ENCODE assay signal across 1 fruit fly cellular context in the genomic region with DNA sequence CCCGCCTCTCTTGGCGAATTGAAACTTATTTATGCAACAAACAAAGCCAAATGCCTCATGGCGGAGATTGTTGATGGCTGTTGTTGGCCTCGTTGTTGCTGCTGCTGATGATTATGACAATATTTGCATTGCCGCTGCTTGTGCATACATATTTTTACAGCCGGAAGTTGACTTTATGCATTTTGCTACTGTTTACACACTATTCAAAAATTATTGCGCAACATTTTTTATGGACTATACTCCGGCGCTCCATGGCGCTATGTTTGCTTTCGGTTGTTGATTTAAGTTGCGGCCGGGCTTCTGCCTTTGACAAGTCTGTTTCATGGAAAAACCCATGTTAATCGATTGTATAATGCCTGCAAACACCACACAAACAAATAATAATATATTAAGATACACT.
TF ChIP-seq lines count a peak whose summit lies in the region.

No protein-coding gene starts in this region.

TF ChIP-seq in whole organism, embryonic, 481 proteins besides CTCF, POLR2A, EP300 and RAD21 (continued from another document and continues in another):
- no peak for TF ChIP-seq CG6175 (GFP tag; IDR thresholded peaks at IDR 0.05; lab: Robert Waterston, UW)
- TF ChIP-seq Hmr (GFP tag; optimal IDR thresholded peaks at IDR 0.05; lab: Kevin White, UChicago), result no peak
- TF ChIP-seq gcm (GFP tag; optimal IDR thresholded peaks at IDR 0.05; lab: Kevin White, UChicago), result peak; percentile 18
- peak; percentile 16 for TF ChIP-seq Meics (GFP tag; optimal IDR thresholded peaks at IDR 0.05; lab: Kevin White, UChicago)
- no peak for TF ChIP-seq CG14965 (GFP tag; optimal IDR thresholded peaks at IDR 0.05; lab: Kevin White, UChicago; ENCODE audit: borderline replicate concordance)
- no peak for TF ChIP-seq CG33557 (GFP tag; optimal IDR thresholded peaks at IDR 0.05; lab: Kevin White, UChicago)
- peak; percentile 14 for TF ChIP-seq CG1602 (GFP tag; optimal IDR thresholded peaks at IDR 0.05; lab: Kevin White, UChicago)
- no peak for TF ChIP-seq Chrac-16 (GFP tag; optimal IDR thresholded peaks at IDR 0.05; lab: Kevin White, UChicago)
- 0 out of 2 replicates have a peak, but pooled peaks have one; percentile 33 for TF ChIP-seq CG11696 (GFP tag; IDR thresholded peaks at IDR 0.05; lab: Robert Waterston, UW)
- peak; percentile 17 for TF ChIP-seq CG12219 (GFP tag; optimal IDR thresholded peaks at IDR 0.05; lab: Kevin White, UChicago)
- no peak for TF ChIP-seq Dbx (GFP tag; IDR thresholded peaks at IDR 0.05; lab: Robert Waterston, UW)
- no peak for TF ChIP-seq CG10267 (tag; optimal IDR thresholded peaks at IDR 0.05; lab: Kevin White, UChicago)
- no peak for TF ChIP-seq CG4820 (GFP tag; optimal IDR thresholded peaks at IDR 0.05; lab: Kevin White, UChicago)
- no peak for TF ChIP-seq hb (GFP tag; IDR thresholded peaks at IDR 0.05; lab: Robert Waterston, UW; ENCODE audit: partially characterized antibody)
- peak; percentile 34 for TF ChIP-seq CrebB (tag; optimal IDR thresholded peaks at IDR 0.05; lab: Kevin White, UChicago)
- no peak for TF ChIP-seq HLH4C (GFP tag; IDR thresholded peaks at IDR 0.05; lab: Robert Waterston, UW; ENCODE audit: partially characterized antibody)
- TF ChIP-seq CG17328 (GFP tag; IDR thresholded peaks at IDR 0.05; lab: Robert Waterston, UW), result peak; percentile 53
- no peak for TF ChIP-seq kni (GFP tag; optimal IDR thresholded peaks at IDR 0.05; lab: Kevin White, UChicago)
- TF ChIP-seq CG3163 (GFP tag; optimal IDR thresholded peaks at IDR 0.05; lab: Kevin White, UChicago), result no peak
- no peak for TF ChIP-seq CG18619 (GFP tag; optimal IDR thresholded peaks at IDR 0.05; lab: Kevin White, UChicago)
- TF ChIP-seq CG18599 (GFP tag; optimal IDR thresholded peaks at IDR 0.05; lab: Kevin White, UChicago), result peak; percentile 28
- no peak for TF ChIP-seq CG1647 (GFP tag; optimal IDR thresholded peaks at IDR 0.05; lab: Kevin White, UChicago)
- TF ChIP-seq NFAT (GFP tag; IDR thresholded peaks at IDR 0.05; lab: Robert Waterston, UW), result no peak
- no peak for TF ChIP-seq Hr3 (GFP tag; optimal IDR thresholded peaks at IDR 0.05; lab: Kevin White, UChicago)
- peak; percentile 73; the same call in 2 of the 3 replicates for TF ChIP-seq gce (GFP tag; IDR thresholded peaks at IDR 0.05; lab: Robert Waterston, UW)
- TF ChIP-seq CG3995 (GFP tag; optimal IDR thresholded peaks at IDR 0.05; lab: Kevin White, UChicago), result no peak
- peak; percentile 72; the same call in 1 of the 2 replicates for TF ChIP-seq seq (GFP tag; IDR thresholded peaks at IDR 0.05; lab: Robert Waterston, UW)
- no peak for TF ChIP-seq Mes4 (GFP tag; optimal IDR thresholded peaks at IDR 0.05; lab: Kevin White, UChicago)
- TF ChIP-seq CG11093 (GFP tag; IDR thresholded peaks at IDR 0.05; lab: Robert Waterston, UW), result 0 out of 3 replicates have a peak, but pooled peaks have one; percentile 11
- no peak for TF ChIP-seq klu (GFP tag; IDR thresholded peaks at IDR 0.05; lab: Robert Waterston, UW)
- peak; percentile 57; the same call in 1 of the 2 replicates for TF ChIP-seq HLH3B (GFP tag; IDR thresholded peaks at IDR 0.05; lab: Robert Waterston, UW)
- no peak for TF ChIP-seq nerfin-2 (GFP tag; IDR thresholded peaks at IDR 0.05; lab: Robert Waterston, UW; ENCODE audit: partially characterized antibody)
- peak; percentile 10 for TF ChIP-seq Xbp1 (GFP tag; optimal IDR thresholded peaks at IDR 0.05; lab: Kevin White, UChicago)
- TF ChIP-seq HLHmδ (GFP tag; optimal IDR thresholded peaks at IDR 0.05; lab: Kevin White, UChicago), result no peak
- TF ChIP-seq Usf (GFP tag; optimal IDR thresholded peaks at IDR 0.05; lab: Kevin White, UChicago), result no peak
- peak; percentile 40 for TF ChIP-seq CG6813 (GFP tag; optimal IDR thresholded peaks at IDR 0.05; lab: Kevin White, UChicago)
- peak; percentile 19 for TF ChIP-seq CG1792 (GFP tag; optimal IDR thresholded peaks at IDR 0.05; lab: Kevin White, UChicago)
- TF ChIP-seq H15 (GFP tag; IDR thresholded peaks at IDR 0.05; lab: Robert Waterston, UW), result peak; percentile 46; the same call in 1 of the 3 replicates
- TF ChIP-seq Awh (GFP tag; IDR thresholded peaks at IDR 0.05; lab: Robert Waterston, UW), result peak; percentile 86
- no peak for TF ChIP-seq Dfd (GFP tag; optimal IDR thresholded peaks at IDR 0.05; lab: Kevin White, UChicago)
- TF ChIP-seq CG6765 (GFP tag; optimal IDR thresholded peaks at IDR 0.05; lab: Kevin White, UChicago), result peak; percentile 7
- peak; percentile 59; the same call in 1 of the 2 replicates for TF ChIP-seq CG5953 (GFP tag; IDR thresholded peaks at IDR 0.05; lab: Robert Waterston, UW)
- TF ChIP-seq CG18764 (GFP tag; optimal IDR thresholded peaks at IDR 0.05; lab: Kevin White, UChicago), result peak; percentile 59
- TF ChIP-seq CG6654 (GFP tag; optimal IDR thresholded peaks at IDR 0.05; lab: Kevin White, UChicago), result no peak
- peak; percentile 8 for TF ChIP-seq CG18476 (GFP tag; optimal IDR thresholded peaks at IDR 0.05; lab: Kevin White, UChicago)
- TF ChIP-seq CG6791 (GFP tag; IDR thresholded peaks at IDR 0.05; lab: Robert Waterston, UW; ENCODE audit: partially characterized antibody), result no peak
- TF ChIP-seq Lhr (GFP tag; optimal IDR thresholded peaks at IDR 0.05; lab: Kevin White, UChicago), result peak; percentile 30
- TF ChIP-seq CG12236 (GFP tag; optimal IDR thresholded peaks at IDR 0.05; lab: Kevin White, UChicago), result peak; percentile 7
- TF ChIP-seq BtbVII (GFP tag; optimal IDR thresholded peaks at IDR 0.05; lab: Kevin White, UChicago), result peak; percentile 19
- TF ChIP-seq Mrtf (GFP tag; IDR thresholded peaks at IDR 0.05; lab: Robert Waterston, UW), result no peak
- TF ChIP-seq CG14050 (GFP tag; IDR thresholded peaks at IDR 0.05; lab: Robert Waterston, UW), result peak; percentile 36; the same call in 2 of the 3 replicates
- TF ChIP-seq Hsf (GFP tag; optimal IDR thresholded peaks at IDR 0.05; lab: Kevin White, UChicago), result no peak
- no peak for TF ChIP-seq CG42726 (GFP tag; IDR thresholded peaks at IDR 0.05; lab: Robert Waterston, UW; ENCODE audit: partially characterized antibody)
- no peak for TF ChIP-seq kay (GFP tag; optimal IDR thresholded peaks at IDR 0.05; lab: Kevin White, UChicago)
- TF ChIP-seq CG7963 (GFP tag; IDR thresholded peaks at IDR 0.05; lab: Robert Waterston, UW; ENCODE audit: partially characterized antibody), result no peak
- no peak for TF ChIP-seq tna (GFP tag; IDR thresholded peaks at IDR 0.05; lab: Robert Waterston, UW; ENCODE audit: partially characterized antibody)
- TF ChIP-seq CG10654 (GFP tag; optimal IDR thresholded peaks at IDR 0.05; lab: Kevin White, UChicago), result peak; percentile 47
- peak; percentile 22 for TF ChIP-seq CG16863 (GFP tag; optimal IDR thresholded peaks at IDR 0.05; lab: Kevin White, UChicago)
- TF ChIP-seq CG11723 (GFP tag; optimal IDR thresholded peaks at IDR 0.05; lab: Kevin White, UChicago), result peak; percentile 35
- no peak for TF ChIP-seq CG30403 (GFP tag; optimal IDR thresholded peaks at IDR 0.05; lab: Kevin White, UChicago)
- peak; percentile 58 for TF ChIP-seq zfh1 (GFP tag; IDR thresholded peaks at IDR 0.05; lab: Robert Waterston, UW)
- no peak for TF ChIP-seq Lim3 (GFP tag; IDR thresholded peaks at IDR 0.05; lab: Robert Waterston, UW)
- TF ChIP-seq CG7786 (GFP tag; optimal IDR thresholded peaks at IDR 0.05; lab: Kevin White, UChicago), result no peak
- peak; percentile 50; the same call in 1 of the 2 replicates for TF ChIP-seq bowl (GFP tag; IDR thresholded peaks at IDR 0.05; lab: Robert Waterston, UW)
- no peak for TF ChIP-seq row (GFP tag; IDR thresholded peaks at IDR 0.05; lab: Robert Waterston, UW)
- TF ChIP-seq CG2889 (GFP tag; IDR thresholded peaks at IDR 0.05; lab: Robert Waterston, UW), result no peak
- peak; percentile 28 for TF ChIP-seq CG13424 (tag; optimal IDR thresholded peaks at IDR 0.05; lab: Kevin White, UChicago)
- TF ChIP-seq CG32767 (GFP tag; IDR thresholded peaks at IDR 0.05; lab: Robert Waterston, UW), result peak; percentile 50; the same call in 1 of the 2 replicates
- peak; percentile 19 for TF ChIP-seq CG12299 (tag; optimal IDR thresholded peaks at IDR 0.05; lab: Kevin White, UChicago)
- no peak for TF ChIP-seq CG31224 (GFP tag; IDR thresholded peaks at IDR 0.05; lab: Robert Waterston, UW)
- TF ChIP-seq CG7357 (GFP tag; IDR thresholded peaks at IDR 0.05; lab: Robert Waterston, UW), result no peak
- TF ChIP-seq sob (GFP tag; IDR thresholded peaks at IDR 0.05; lab: Robert Waterston, UW), result peak; percentile 56
- TF ChIP-seq CG14441 (GFP tag; IDR thresholded peaks at IDR 0.05; lab: Robert Waterston, UW), result peak; percentile 47
- no peak for TF ChIP-seq lilli (GFP tag; optimal IDR thresholded peaks at IDR 0.05; lab: Kevin White, UChicago)
- TF ChIP-seq disco-r (GFP tag; optimal IDR thresholded peaks at IDR 0.05; lab: Kevin White, UChicago), result no peak
- peak; percentile 41 for TF ChIP-seq ewg (GFP tag; optimal IDR thresholded peaks at IDR 0.05; lab: Kevin White, UChicago)
- TF ChIP-seq Ets97D (GFP tag; optimal IDR thresholded peaks at IDR 0.05; lab: Kevin White, UChicago), result no peak
- TF ChIP-seq Optix (GFP tag; IDR thresholded peaks at IDR 0.05; lab: Robert Waterston, UW), result no peak
- no peak for TF ChIP-seq knrl (GFP tag; IDR thresholded peaks at IDR 0.05; lab: Robert Waterston, UW; ENCODE audit: partially characterized antibody)
- no peak for TF ChIP-seq CG2120 (GFP tag; optimal IDR thresholded peaks at IDR 0.05; lab: Kevin White, UChicago)
- no peak for TF ChIP-seq HmgD (GFP tag; optimal IDR thresholded peaks at IDR 0.05; lab: Kevin White, UChicago)
- peak; percentile 69 for TF ChIP-seq nau (GFP tag; optimal IDR thresholded peaks at IDR 0.05; lab: Kevin White, UChicago)
- peak; percentile 24 for TF ChIP-seq Fer3 (tag; optimal IDR thresholded peaks at IDR 0.05; lab: Kevin White, UChicago)
- no peak for TF ChIP-seq ind (GFP tag; optimal IDR thresholded peaks at IDR 0.05; lab: Kevin White, UChicago)
- TF ChIP-seq CG13296 (GFP tag; optimal IDR thresholded peaks at IDR 0.05; lab: Kevin White, UChicago), result peak; percentile 24
- peak; percentile 54 for TF ChIP-seq CG12071 (GFP tag; optimal IDR thresholded peaks at IDR 0.05; lab: Kevin White, UChicago)
- TF ChIP-seq CG15601 (tag; optimal IDR thresholded peaks at IDR 0.05; lab: Kevin White, UChicago), result peak; percentile 65
- no peak for TF ChIP-seq Dp (GFP tag; optimal IDR thresholded peaks at IDR 0.05; lab: Kevin White, UChicago)
- TF ChIP-seq Trl (optimal IDR thresholded peaks at IDR 0.05; lab: Kevin White, UChicago), result no peak
- peak; percentile 29 for TF ChIP-seq Trl (GFP tag; optimal IDR thresholded peaks at IDR 0.05; lab: Kevin White, UChicago)
- TF ChIP-seq CG15479 (GFP tag; optimal IDR thresholded peaks at IDR 0.05; lab: Kevin White, UChicago), result peak; percentile 45
- TF ChIP-seq so (GFP tag; IDR thresholded peaks at IDR 0.05; lab: Robert Waterston, UW), result peak; percentile 64; the same call in 2 of the 3 replicates
- TF ChIP-seq Poxn (GFP tag; IDR thresholded peaks at IDR 0.05; lab: Robert Waterston, UW), result no peak
- TF ChIP-seq odd (GFP tag; optimal IDR thresholded peaks at IDR 0.05; lab: Kevin White, UChicago), result peak; percentile 69
- peak; percentile 44 for TF ChIP-seq bcd (GFP tag; optimal IDR thresholded peaks at IDR 0.05; lab: Kevin White, UChicago)
- TF ChIP-seq CG4730 (GFP tag; IDR thresholded peaks at IDR 0.05; lab: Robert Waterston, UW), result 0 out of 2 replicates have a peak, but pooled peaks have one; percentile 27
- peak; percentile 25 for TF ChIP-seq CG15269 (tag; optimal IDR thresholded peaks at IDR 0.05; lab: Kevin White, UChicago)
- TF ChIP-seq vnd (GFP tag; IDR thresholded peaks at IDR 0.05; lab: Robert Waterston, UW; ENCODE audit: partially characterized antibody), result no peak
- peak; percentile 15; the same call in 1 of the 2 replicates for TF ChIP-seq vvl (GFP tag; IDR thresholded peaks at IDR 0.05; lab: Robert Waterston, UW)
- peak; percentile 25 for TF ChIP-seq CG15514 (GFP tag; optimal IDR thresholded peaks at IDR 0.05; lab: Kevin White, UChicago)
- no peak for TF ChIP-seq Hand (GFP tag; optimal IDR thresholded peaks at IDR 0.05; lab: Kevin White, UChicago)
- no peak for TF ChIP-seq CG16779 (GFP tag; IDR thresholded peaks at IDR 0.05; lab: Robert Waterston, UW)
- TF ChIP-seq CG7839 (tag; optimal IDR thresholded peaks at IDR 0.05; lab: Kevin White, UChicago), result peak; percentile 12
- no peak for TF ChIP-seq zen2 (GFP tag; IDR thresholded peaks at IDR 0.05; lab: Robert Waterston, UW; ENCODE audit: partially characterized antibody)
- no peak for TF ChIP-seq MBD-R2 (GFP tag; IDR thresholded peaks at IDR 0.05; lab: Robert Waterston, UW)
- no peak for TF ChIP-seq lola (GFP tag; optimal IDR thresholded peaks at IDR 0.05; lab: Kevin White, UChicago)
- no peak for TF ChIP-seq CG34224 (GFP tag; IDR thresholded peaks at IDR 0.05; lab: Robert Waterston, UW; ENCODE audit: partially characterized antibody)
- peak; percentile 16 for TF ChIP-seq NC2β (GFP tag; optimal IDR thresholded peaks at IDR 0.05; lab: Kevin White, UChicago)
- no peak for TF ChIP-seq chn (GFP tag; optimal IDR thresholded peaks at IDR 0.05; lab: Kevin White, UChicago)
- TF ChIP-seq Fer2 (tag; optimal IDR thresholded peaks at IDR 0.05; lab: Kevin White, UChicago), result no peak
- no peak for TF ChIP-seq Dek (tag; optimal IDR thresholded peaks at IDR 0.05; lab: Kevin White, UChicago)
- no peak for TF ChIP-seq CG7372 (GFP tag; IDR thresholded peaks at IDR 0.05; lab: Robert Waterston, UW)
- TF ChIP-seq grn (GFP tag; optimal IDR thresholded peaks at IDR 0.05; lab: Kevin White, UChicago), result no peak
- TF ChIP-seq sug (tag; optimal IDR thresholded peaks at IDR 0.05; lab: Kevin White, UChicago), result no peak
- TF ChIP-seq CG12744 (GFP tag; optimal IDR thresholded peaks at IDR 0.05; lab: Kevin White, UChicago), result no peak
- peak in 1 of 2 experiments; percentile 60 for TF ChIP-seq Eip74EF (GFP tag; optimal IDR thresholded peaks at IDR 0.05; lab: Kevin White, UChicago)
- TF ChIP-seq MESR4 (GFP tag; optimal IDR thresholded peaks at IDR 0.05; lab: Kevin White, UChicago), result no peak
- TF ChIP-seq eyg (GFP tag; optimal IDR thresholded peaks at IDR 0.05; lab: Kevin White, UChicago), result peak; percentile 51
- TF ChIP-seq PHDP (tag; optimal IDR thresholded peaks at IDR 0.05; lab: Kevin White, UChicago), result peak; percentile 59
- TF ChIP-seq YL-1 (GFP tag; optimal IDR thresholded peaks at IDR 0.05; lab: Kevin White, UChicago), result no peak
- TF ChIP-seq slou (GFP tag; optimal IDR thresholded peaks at IDR 0.05; lab: Kevin White, UChicago), result no peak
- peak; percentile 47 for TF ChIP-seq CG5180 (GFP tag; optimal IDR thresholded peaks at IDR 0.05; lab: Kevin White, UChicago)
- no peak for TF ChIP-seq CG32772 (GFP tag; IDR thresholded peaks at IDR 0.05; lab: Robert Waterston, UW)
- no peak for TF ChIP-seq dmrt11E (tag; optimal IDR thresholded peaks at IDR 0.05; lab: Kevin White, UChicago)
- peak; percentile 57 for TF ChIP-seq HHEX (GFP tag; optimal IDR thresholded peaks at IDR 0.05; lab: Kevin White, UChicago)
- TF ChIP-seq NK7.1 (GFP tag; optimal IDR thresholded peaks at IDR 0.05; lab: Kevin White, UChicago), result peak; percentile 9
